Fruit fly (Drosophila melanogaster) whole organism, embryonic: ENCODE results near the gene Sec3.

ENCODE experiments used
- Bdp1 ChIP-seq: fragments of 200-800 bp; sonication (Bioruptor generic); optimal IDR thresholded peaks from 3 replicates; lab custom pipeline; 2016; ENCODE audit warnings: missing biosample characterization, missing genetic modification characterization
- CG1024 ChIP-seq: fragments of 200-800 bp; sonication (Bioruptor generic); IDR thresholded peaks from 2 replicates; pipeline ENCODE4 v1.3.6; 2022; ENCODE audit warnings: missing biosample characterization, missing genetic modification characterization
- CG32772 ChIP-seq: fragments of 200-800 bp; sonication (Bioruptor generic); IDR thresholded peaks from 2 replicates; pipeline ENCODE4 v1.3.6; 2022; ENCODE audit warnings: missing biosample characterization, missing genetic modification characterization
- Lim3 ChIP-seq: fragments of 200-800 bp; sonication (Bioruptor generic); IDR thresholded peaks from 2 replicates; pipeline ENCODE4 v1.3.6; 2022; ENCODE audit warnings: missing biosample characterization, missing genetic modification characterization
- Tbp ChIP-seq: fragments of >200 bp; optimal IDR thresholded peaks from 2 replicates; lab custom pipeline; 2018; ENCODE audit warnings: missing biosample characterization, missing genetic modification characterization
- ap ChIP-seq: fragments of 200-800 bp; sonication (Bioruptor generic); IDR thresholded peaks from 2 replicates; pipeline ENCODE4 v1.3.6; 2022; ENCODE audit warnings: missing biosample characterization, missing genetic modification characterization

dm6 chr3L:17383285-17383684, 41.7 kb downstream of the Sec3 start:
- TF ChIP-seq Lim3: no peak
- no peak for TF ChIP-seq Bdp1 (GFP tag; lab: Kevin White, UChicago)
- no peak for TF ChIP-seq ap (GFP tag; lab: Robert Waterston, UW)
- no peak for TF ChIP-seq Tbp (GFP tag; lab: Kevin White, UChicago)
- no peak for TF ChIP-seq CG1024 (GFP tag; lab: Robert Waterston, UW)
- TF ChIP-seq CG32772 (GFP tag; lab: Robert Waterston, UW): no peak
